Fruit fly (Drosophila melanogaster): ENCODE measurements around the gene mtd.

The mtd gene

dm6 chr3R:5251243-5251865, 98.9 kb downstream of the mtd start, which contains the start of gene CtsF (continued):
- TF ChIP-seq Hr51 (GFP tag; optimal IDR thresholded peaks at IDR 0.05): peak; percentile 60 to 69
- TF ChIP-seq crp (GFP tag; optimal IDR thresholded peaks at IDR 0.05): peak in 1 of 2 experiments; percentile 67
- TF ChIP-seq CG8478 (optimal IDR thresholded peaks at IDR 0.05): peak; percentile 93
- TF ChIP-seq amos (GFP tag; IDR thresholded peaks at IDR 0.05; ENCODE audit: partially characterized antibody): peak; percentile 99
- no peak for TF ChIP-seq CG10979 (tag; optimal IDR thresholded peaks at IDR 0.05)
- no peak for TF ChIP-seq D19B (GFP tag; optimal IDR thresholded peaks at IDR 0.05)
- TF ChIP-seq Gug (GFP tag; IDR thresholded peaks at IDR 0.05): no peak; the same call in 3 of the 4 replicates
- peak; percentile 30 for TF ChIP-seq CG13296 (GFP tag; optimal IDR thresholded peaks at IDR 0.05)
- TF ChIP-seq dimm (GFP tag; IDR thresholded peaks at IDR 0.05): no peak
- TF ChIP-seq CG11093 (GFP tag; IDR thresholded peaks at IDR 0.05): no peak
- TF ChIP-seq Antp (GFP tag; optimal IDR thresholded peaks at IDR 0.05): peak; percentile 39
- peak; percentile 74 for TF ChIP-seq kni (GFP tag; optimal IDR thresholded peaks at IDR 0.05)
- TF ChIP-seq CG7372 (GFP tag; IDR thresholded peaks at IDR 0.05): no peak
- TF ChIP-seq CG34376 (GFP tag; optimal IDR thresholded peaks at IDR 0.05): peak; percentile 42
- TF ChIP-seq Rfx (GFP tag; IDR thresholded peaks at IDR 0.05): peak; percentile 60
- peak; percentile 25 for TF ChIP-seq CG7987 (GFP tag; optimal IDR thresholded peaks at IDR 0.05)
- no peak for TF ChIP-seq Dek (tag; optimal IDR thresholded peaks at IDR 0.05)
- peak; percentile 12 for TF ChIP-seq CG1792 (GFP tag; optimal IDR thresholded peaks at IDR 0.05)
- peak; percentile 7 for TF ChIP-seq Sox102F (GFP tag; optimal IDR thresholded peaks at IDR 0.05)
- peak; percentile 99 for TF ChIP-seq Neu2 (GFP tag; optimal IDR thresholded peaks at IDR 0.05; ENCODE audit: borderline replicate concordance)
- TF ChIP-seq CoRest (tag; optimal IDR thresholded peaks at IDR 0.05): peak; percentile 34
- TF ChIP-seq Rx (GFP tag; IDR thresholded peaks at IDR 0.05): no peak
- TF ChIP-seq HLH4C (GFP tag; IDR thresholded peaks at IDR 0.05; ENCODE audit: partially characterized antibody): peak; percentile 100
- no peak for TF ChIP-seq CG16863 (GFP tag; optimal IDR thresholded peaks at IDR 0.05)
- TF ChIP-seq CG4282 (GFP tag; optimal IDR thresholded peaks at IDR 0.05): peak; percentile 32
- TF ChIP-seq Sry-β (GFP tag; optimal IDR thresholded peaks at IDR 0.05): no peak
- peak; percentile 67 for TF ChIP-seq Adf1 (GFP tag; IDR thresholded peaks at IDR 0.05)
- no peak for TF ChIP-seq aop (GFP tag; IDR thresholded peaks at IDR 0.05)
- peak; percentile 28 for TF ChIP-seq CrebB (tag; optimal IDR thresholded peaks at IDR 0.05)
- TF ChIP-seq CG30020 (tag; optimal IDR thresholded peaks at IDR 0.05): peak; percentile 43
- peak in 1 of 3 experiments; percentile 27 for TF ChIP-seq Stat92E (GFP tag; optimal IDR thresholded peaks at IDR 0.05)
- TF ChIP-seq Opbp (GFP tag; IDR thresholded peaks at IDR 0.05; ENCODE audit: partially characterized antibody): peak; percentile 99
- TF ChIP-seq nerfin-2 (GFP tag; IDR thresholded peaks at IDR 0.05; ENCODE audit: partially characterized antibody): peak; percentile 100
- TF ChIP-seq pros (GFP tag; optimal IDR thresholded peaks at IDR 0.05): peak; percentile 22
- TF ChIP-seq Sin3A (optimal IDR thresholded peaks at IDR 0.05): peak; percentile 66
- no peak for TF ChIP-seq B-H2 (GFP tag; optimal IDR thresholded peaks at IDR 0.05)
- no peak for TF ChIP-seq CG14014 (GFP tag; IDR thresholded peaks at IDR 0.05)
- peak; percentile 6 for TF ChIP-seq gsb-n (tag; optimal IDR thresholded peaks at IDR 0.05)
- peak; percentile 14 for TF ChIP-seq dmrt99B (tag; optimal IDR thresholded peaks at IDR 0.05)
- TF ChIP-seq danr (GFP tag; IDR thresholded peaks at IDR 0.05): no peak
- 0 out of 3 replicates have a peak, but pooled peaks have one; percentile 17 for TF ChIP-seq Mrtf (GFP tag; IDR thresholded peaks at IDR 0.05)
- TF ChIP-seq sima (GFP tag; optimal IDR thresholded peaks at IDR 0.05): no peak
- TF ChIP-seq lilli (GFP tag; optimal IDR thresholded peaks at IDR 0.05): peak; percentile 24
- TF ChIP-seq chm (GFP tag; IDR thresholded peaks at IDR 0.05): peak; percentile 59; the same call in 1 of the 2 replicates
- peak; percentile 36 for TF ChIP-seq sd (tag; optimal IDR thresholded peaks at IDR 0.05)
- peak; percentile 4 for TF ChIP-seq ewg (GFP tag; optimal IDR thresholded peaks at IDR 0.05)
- TF ChIP-seq tin (GFP tag; optimal IDR thresholded peaks at IDR 0.05): no peak
- TF ChIP-seq CG13894 (tag; optimal IDR thresholded peaks at IDR 0.05): peak; percentile 64
- TF ChIP-seq Trl (optimal IDR thresholded peaks at IDR 0.05): peak in 1 of 2 experiments; percentile 37
- TF ChIP-seq Trl (GFP tag; optimal IDR thresholded peaks at IDR 0.05): no peak

All from whole organism, embryonic.